Fruit fly (Drosophila melanogaster): Measurements from ENCODE around the gene Tig.

dm6 chr2L:6464780-6465179, 41.7 kb upstream of the Tig start:
- TF ChIP-seq CG4496 (GFP tag; IDR thresholded peaks at IDR 0.05), result no peak
- no peak for TF ChIP-seq CG34367 (tag; optimal IDR thresholded peaks at IDR 0.05)
- TF ChIP-seq rn (GFP tag; IDR thresholded peaks at IDR 0.05), result no peak
- no peak for TF ChIP-seq CG9948 (tag; optimal IDR thresholded peaks at IDR 0.05)
- TF ChIP-seq Pif1A (GFP tag; optimal IDR thresholded peaks at IDR 0.05), result no peak
- no peak for TF ChIP-seq gl (tag; optimal IDR thresholded peaks at IDR 0.05)
- no peak for TF ChIP-seq CG15710 (tag; optimal IDR thresholded peaks at IDR 0.05)
- TF ChIP-seq Ets98B (GFP tag; IDR thresholded peaks at IDR 0.05), result no peak

Measured in whole organism, pupa.